Fruit fly (Drosophila melanogaster): ENCODE measurements around the gene MICU1.

Gene MICU1

DNA sequence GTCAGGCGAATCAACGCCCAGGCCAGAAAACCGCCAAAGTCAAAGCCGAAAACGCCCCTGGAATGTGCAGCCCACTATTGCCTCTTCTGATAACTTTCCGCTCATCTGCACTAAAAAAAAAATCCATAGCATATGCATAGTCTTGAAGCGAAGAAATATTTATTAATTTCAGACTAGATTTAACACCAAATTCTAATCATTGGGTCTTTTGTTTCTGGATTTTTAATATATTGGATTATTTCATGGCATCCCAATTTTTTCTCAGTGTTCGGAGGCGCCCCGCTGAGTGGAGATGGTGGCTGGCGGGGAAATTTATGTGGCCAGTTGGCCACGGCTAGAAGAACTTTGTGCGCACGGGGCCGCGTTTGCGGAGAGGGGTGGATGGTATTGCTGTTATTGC, 47.0 kb upstream of the MICU1 start (continued):
- TF ChIP-seq CG18262 (tag; optimal IDR thresholded peaks at IDR 0.05) (peak; percentile 71), GATAe (GFP tag; conservative IDR thresholded peaks at IDR 0.05) (no peak), ham (GFP tag; IDR thresholded peaks at IDR 0.05) (no peak), CG31441 (GFP tag; IDR thresholded peaks at IDR 0.05) (peak; percentile 66), CG7357 (GFP tag; IDR thresholded peaks at IDR 0.05) (peak; percentile 54; the same call in 1 of the 3 replicates), Dbx (GFP tag; IDR thresholded peaks at IDR 0.05) (no peak), grau (tag; optimal IDR thresholded peaks at IDR 0.05) (peak; percentile 54), unc-4 (GFP tag; IDR thresholded peaks at IDR 0.05; ENCODE audit: partially characterized antibody) (no peak), chm (GFP tag; IDR thresholded peaks at IDR 0.05) (no peak), fd96Cb (tag; optimal IDR thresholded peaks at IDR 0.05) (peak; percentile 86), BtbVII (GFP tag; optimal IDR thresholded peaks at IDR 0.05) (no peak), CG6683 (GFP tag; optimal IDR thresholded peaks at IDR 0.05) (no peak), CG10366 (GFP tag; IDR thresholded peaks at IDR 0.05) (peak; percentile 79), Oaz (GFP tag; IDR thresholded peaks at IDR 0.05) (0 out of 2 replicates have a peak, but pooled peaks have one; percentile 29), MBD-R2 (GFP tag; IDR thresholded peaks at IDR 0.05) (peak; percentile 32; the same call in 1 of the 2 replicates), HHEX (GFP tag; optimal IDR thresholded peaks at IDR 0.05) (peak; percentile 41), Ets97D (GFP tag; optimal IDR thresholded peaks at IDR 0.05) (peak; percentile 24), Meics (GFP tag; optimal IDR thresholded peaks at IDR 0.05) (no peak), Sox102F (GFP tag; optimal IDR thresholded peaks at IDR 0.05) (peak; percentile 82), cas (GFP tag; IDR thresholded peaks at IDR 0.05) (no peak), eve (GFP tag; optimal IDR thresholded peaks at IDR 0.05) (peak in 1 of 2 experiments; percentile 48), YL-1 (GFP tag; optimal IDR thresholded peaks at IDR 0.05) (no peak), Vsx1 (GFP tag; optimal IDR thresholded peaks at IDR 0.05) (peak; percentile 57), Dek (tag; optimal IDR thresholded peaks at IDR 0.05) (no peak), nau (GFP tag; optimal IDR thresholded peaks at IDR 0.05) (peak; percentile 39), CG2889 (GFP tag; IDR thresholded peaks at IDR 0.05) (peak; percentile 53; the same call in 1 of the 3 replicates), kah (GFP tag; optimal IDR thresholded peaks at IDR 0.05) (peak; percentile 13), odd (GFP tag; optimal IDR thresholded peaks at IDR 0.05) (peak; percentile 51), CG31388 (GFP tag; optimal IDR thresholded peaks at IDR 0.05) (no peak), vvl (GFP tag; IDR thresholded peaks at IDR 0.05) (peak; percentile 84), CG32772 (GFP tag; IDR thresholded peaks at IDR 0.05) (peak; percentile 79), tx (GFP tag; optimal IDR thresholded peaks at IDR 0.05) (peak; percentile 62), Nf-YB (GFP tag; optimal IDR thresholded peaks at IDR 0.05) (peak; percentile 22), schlank (tag; optimal IDR thresholded peaks at IDR 0.05) (no peak), slou (GFP tag; optimal IDR thresholded peaks at IDR 0.05) (peak; percentile 44), luna (GFP tag; optimal IDR thresholded peaks at IDR 0.05) (no peak), salm (tag; optimal IDR thresholded peaks at IDR 0.05) (peak; percentile 42), Lim3 (GFP tag; IDR thresholded peaks at IDR 0.05) (no peak), Gsc (GFP tag; IDR thresholded peaks at IDR 0.05) (no peak), Adf1 (GFP tag; IDR thresholded peaks at IDR 0.05) (no peak), sim (GFP tag; IDR thresholded peaks at IDR 0.05) (peak; percentile 69), CG7271 (tag; optimal IDR thresholded peaks at IDR 0.05) (no peak), CG4404 (GFP tag; IDR thresholded peaks at IDR 0.05) (peak; percentile 64; the same call in 1 of the 2 replicates), Doc3 (GFP tag; IDR thresholded peaks at IDR 0.05; ENCODE audit: partially characterized antibody) (no peak), CG10321 (GFP tag; IDR thresholded peaks at IDR 0.05) (peak; percentile 47; the same call in 1 of the 2 replicates), CG12071 (GFP tag; optimal IDR thresholded peaks at IDR 0.05) (peak; percentile 18), dmrt99B (tag; optimal IDR thresholded peaks at IDR 0.05) (peak; percentile 83), nom (GFP tag; optimal IDR thresholded peaks at IDR 0.05) (no peak), CG8944 (GFP tag; optimal IDR thresholded peaks at IDR 0.05) (peak; percentile 74), az2 (GFP tag; optimal IDR thresholded peaks at IDR 0.05) (peak; percentile 75), CG13424 (tag; optimal IDR thresholded peaks at IDR 0.05) (peak; percentile 80)
